Worm (Caenorhabditis elegans) whole organism, L4 larva: ENCODE results near the gene T11G6.2.

Experiments used
- ceh-82 ChIP-seq: sonication (generic microtip); optimal IDR thresholded peaks from 2 replicates; lab custom pipeline; 2017; ENCODE audit warnings: missing biosample characterization, missing genetic modification characterization
- fkh-10 ChIP-seq: fragments of 150-350 bp; optimal IDR thresholded peaks from 2 replicates; lab custom pipeline; 2014; ENCODE audit warnings: missing biosample characterization, missing genetic modification reagents, missing genetic modification characterization
- nhr-10 ChIP-seq: fragments of 150-350 bp; optimal IDR thresholded peaks from 2 replicates; lab custom pipeline; 2014; ENCODE audit warnings: missing biosample characterization, missing genetic modification characterization
- nhr-11 ChIP-seq: fragments of 150-350 bp; optimal IDR thresholded peaks from 2 replicates; lab custom pipeline; 2014; ENCODE audit warnings: missing biosample characterization, missing genetic modification characterization
- sdz-12 ChIP-seq: fragments of 200-800 bp; sonication (Bioruptor generic); optimal IDR thresholded peaks from 2 replicates; lab custom pipeline; 2018; ENCODE audit warnings: mild to moderate bottlenecking, missing genetic modification characterization, missing compliant biosample characterization

- TF ChIP-seq fkh-10 (GFP tag; lab: Kevin White, UChicago) (no peak), nhr-10 (tag; lab: Kevin White, UChicago) (no peak), ceh-82 (tag; lab: Kevin White, UChicago) (no peak), nhr-11 (tag; lab: Kevin White, UChicago) (no peak), sdz-12 (GFP tag; lab: Kevin White, UChicago) (no peak)
Observed at ce11 chrIV:10867370-10868146, 9.3 kb upstream of the T11G6.2 start.
